Worm (Caenorhabditis elegans) whole organism, late embryonic: Measurements from ENCODE around the gene dpf-2.

Source experiments
- Y22D7AL.16 ChIP-seq: sonication (generic microtip); optimal IDR thresholded peaks from 2 replicates; lab custom pipeline; 2016; ENCODE audit warnings: missing genetic modification characterization, missing compliant biosample characterization
- ahr-1 ChIP-seq: sonication (generic microtip); optimal IDR thresholded peaks from 2 replicates; lab custom pipeline; 2016; ENCODE audit warnings: missing genetic modification characterization, missing compliant biosample characterization
- ceh-19 ChIP-seq: fragments of 200-800 bp; sonication (Bioruptor generic); optimal IDR thresholded peaks from 2 replicates; lab custom pipeline; 2018; ENCODE audit warnings: mild to moderate bottlenecking, missing genetic modification characterization, missing compliant biosample characterization
- dve-1 ChIP-seq: sonication (generic microtip); optimal IDR thresholded peaks from 2 replicates; lab custom pipeline; 2017; ENCODE audit warnings: antibody characterized with exemption, mild to moderate bottlenecking, missing genetic modification characterization, missing compliant biosample characterization
- eyg-1 ChIP-seq: sonication (generic microtip); optimal IDR thresholded peaks from 2 replicates; lab custom pipeline; 2016; ENCODE audit warnings: missing genotype, missing genetic modification characterization, missing compliant biosample characterization
- fax-1 ChIP-seq: sonication (generic microtip); optimal IDR thresholded peaks from 2 replicates; lab custom pipeline; 2016; ENCODE audit warnings: missing genotype, missing genetic modification characterization, missing compliant biosample characterization
- fkh-10 ChIP-seq: fragments of 150-350 bp; optimal IDR thresholded peaks from 2 replicates; lab custom pipeline; 2014; ENCODE audit warnings: missing biosample characterization, missing genetic modification reagents, missing genetic modification characterization
- madf-2 ChIP-seq: sonication (generic microtip); optimal IDR thresholded peaks from 2 replicates; lab custom pipeline; 2017; ENCODE audit warnings: missing genetic modification characterization, missing compliant biosample characterization
- pax-1 ChIP-seq: fragments of 150-350 bp; optimal IDR thresholded peaks from 2 replicates; lab custom pipeline; 2014; ENCODE audit warnings: missing biosample characterization, missing genetic modification characterization
- pha-4 ChIP-seq: fragments of 150-350 bp; optimal IDR thresholded peaks from 2 replicates; lab custom pipeline; 2018; ENCODE audit warnings: missing biosample characterization, missing genetic modification reagents, missing genetic modification characterization
- syd-9 ChIP-seq: sonication (generic microtip); optimal IDR thresholded peaks from 2 replicates; lab custom pipeline; 2016; ENCODE audit warnings: mild to moderate bottlenecking, missing genetic modification characterization, moderate library complexity, missing compliant biosample characterization
- zip-5 ChIP-seq: sonication (generic microtip); optimal IDR thresholded peaks from 2 replicates; lab custom pipeline; 2016; ENCODE audit warnings: missing genetic modification characterization, missing compliant biosample characterization
- ztf-16 ChIP-seq: sonication (generic microtip); optimal IDR thresholded peaks from 2 replicates; lab custom pipeline; 2017; ENCODE audit warnings: missing genetic modification characterization, missing compliant biosample characterization

- no peak for TF ChIP-seq ztf-16 (tag; lab: Kevin White, UChicago)
- TF ChIP-seq madf-2 (tag; lab: Kevin White, UChicago): no peak
- TF ChIP-seq pax-1 (tag; lab: Kevin White, UChicago): no peak
- no peak for TF ChIP-seq fax-1
- TF ChIP-seq pha-4: no peak
- no peak for TF ChIP-seq eyg-1 (tag; lab: Kevin White, UChicago)
- TF ChIP-seq syd-9 (tag; lab: Kevin White, UChicago): no peak
- no peak for TF ChIP-seq ceh-19 (GFP tag; lab: Kevin White, UChicago)
- no peak for TF ChIP-seq Y22D7AL.16 (tag; lab: Kevin White, UChicago)
- TF ChIP-seq fkh-10 (GFP tag; lab: Kevin White, UChicago): no peak
- no peak for TF ChIP-seq dve-1 (tag; lab: Kevin White, UChicago)
- TF ChIP-seq ahr-1 (tag; lab: Kevin White, UChicago): no peak
- TF ChIP-seq zip-5: no peak
These were observed 37.5 kb upstream of the dpf-2 start for ce11 chrX:14794170-14794569.
